Fruit fly (Drosophila melanogaster) whole organism, prepupa: Measurements from ENCODE around the gene CG4267.

Experiments
- Blimp-1 ChIP-seq: fragments of 200-800 bp; sonication (Bioruptor generic); optimal IDR thresholded peaks from 3 replicates; lab custom pipeline; 2017; ENCODE audit warnings: missing biosample characterization, missing genetic modification characterization, mild to moderate bottlenecking, moderate library complexity, missing genetic modification reagents
- CG15336 ChIP-seq: fragments of 200-800 bp; sonication (Bioruptor generic); IDR thresholded peaks from 2 replicates; pipeline ENCODE4 v1.3.6; 2022; ENCODE audit warnings: missing biosample characterization, missing genetic modification characterization
- CG32006 ChIP-seq: fragments of 200-800 bp; sonication (Bioruptor generic); optimal IDR thresholded peaks from 3 replicates; lab custom pipeline; 2017; ENCODE audit warnings: missing biosample characterization, mild to moderate bottlenecking, missing genetic modification characterization
- Eip93F ChIP-seq: fragments of 200-800 bp; sonication (Bioruptor generic); optimal IDR thresholded peaks from 2 replicates; lab custom pipeline; 2016; ENCODE audit warnings: missing biosample characterization, mild to moderate bottlenecking, missing genetic modification characterization
- Met ChIP-seq: fragments of 200-800 bp; sonication (Bioruptor generic); optimal IDR thresholded peaks from 3 replicates; lab custom pipeline; 2016; ENCODE audit warnings: missing biosample characterization, missing genetic modification characterization
- OdsH ChIP-seq: fragments of 200-800 bp; sonication (Bioruptor generic); optimal IDR thresholded peaks from 3 replicates; lab custom pipeline; 2016; ENCODE audit warnings: missing biosample characterization, missing genetic modification characterization
- Smox ChIP-seq: fragments of 200-800 bp; sonication (Bioruptor generic); optimal IDR thresholded peaks from 3 replicates; lab custom pipeline; 2016; ENCODE audit warnings: missing biosample characterization, missing genetic modification characterization
- dac ChIP-seq: fragments of 200-800 bp; sonication (Bioruptor generic); optimal IDR thresholded peaks from 2 replicates; lab custom pipeline; 2017; ENCODE audit warnings: missing biosample characterization, mild to moderate bottlenecking, missing genetic modification characterization
- lz ChIP-seq: fragments of 200-800 bp; sonication (Bioruptor generic); optimal IDR thresholded peaks from 3 replicates; lab custom pipeline; 2016; ENCODE audit warnings: missing biosample characterization, missing genetic modification characterization
- pdm3 ChIP-seq: fragments of 200-800 bp; sonication (Bioruptor generic); optimal IDR thresholded peaks from 3 replicates; lab custom pipeline; 2016; ENCODE audit warnings: missing biosample characterization, missing genetic modification characterization
- topi ChIP-seq: fragments of 200-800 bp; sonication (Bioruptor generic); optimal IDR thresholded peaks from 3 replicates; lab custom pipeline; 2016; ENCODE audit warnings: missing biosample characterization, missing genetic modification characterization
- vri ChIP-seq: fragments of 200-800 bp; sonication (Bioruptor generic); optimal IDR thresholded peaks from 3 replicates; lab custom pipeline; 2016; ENCODE audit warnings: missing biosample characterization, mild to moderate bottlenecking, missing genetic modification characterization

- TF ChIP-seq topi (GFP tag; lab: Kevin White, UChicago) = peak; percentile 100
- peak; percentile 100 for TF ChIP-seq CG15336 (GFP tag; lab: Robert Waterston, UW)
- TF ChIP-seq OdsH = peak; percentile 100
- TF ChIP-seq vri (GFP tag; lab: Kevin White, UChicago) = peak; percentile 99
- peak; percentile 100 for TF ChIP-seq Met (GFP tag; lab: Kevin White, UChicago)
- peak; percentile 100 for TF ChIP-seq Smox (GFP tag; lab: Kevin White, UChicago)
- TF ChIP-seq dac = peak; percentile 99
- TF ChIP-seq pdm3 (GFP tag; lab: Kevin White, UChicago) = peak; percentile 100
- peak; percentile 100 for TF ChIP-seq lz (GFP tag; lab: Kevin White, UChicago)
- no peak for TF ChIP-seq Eip93F
- peak; percentile 100 for TF ChIP-seq CG32006 (GFP tag; lab: Kevin White, UChicago)
- peak; percentile 98 for TF ChIP-seq Blimp-1 (GFP tag; lab: Kevin White, UChicago)
Observed at dm6 chr2L:2202018-2202852, 39.9 kb upstream of the CG4267 start.
